Fruit fly (Drosophila melanogaster) whole organism, embryonic: Measurements from ENCODE around the gene Mlc2.

Experiments used
- C15 ChIP-seq: fragments of 200-800 bp; sonication (Bioruptor generic); IDR thresholded peaks from 3 replicates; pipeline ENCODE4 v1.3.6; 2022; ENCODE audit warnings: missing biosample characterization, missing genetic modification characterization
- CG11398 ChIP-seq: fragments of 200-800 bp; sonication (Bioruptor generic); optimal IDR thresholded peaks from 2 replicates; lab custom pipeline; 2016; ENCODE audit warnings: missing biosample characterization, missing genetic modification characterization
- CG12236 ChIP-seq: fragments of 200-800 bp; sonication (Bioruptor generic); optimal IDR thresholded peaks from 2 replicates; lab custom pipeline; 2016; ENCODE audit warnings: missing biosample characterization, missing genetic modification characterization
- CG14667 ChIP-seq: fragments of 200-800 bp; sonication (Bioruptor generic); IDR thresholded peaks from 2 replicates; pipeline ENCODE4 v1.3.6; 2022; ENCODE audit warnings: missing biosample characterization, missing genetic modification characterization
- CG15514 ChIP-seq: fragments of 200-800 bp; sonication (Bioruptor generic); optimal IDR thresholded peaks from 3 replicates; lab custom pipeline; 2017; ENCODE audit warnings: missing biosample characterization, missing genetic modification characterization, mild to moderate bottlenecking, moderate library complexity, missing genetic modification reagents
- CG16863 ChIP-seq: fragments of 200-800 bp; sonication (Bioruptor generic); optimal IDR thresholded peaks from 3 replicates; lab custom pipeline; 2016; ENCODE audit warnings: missing biosample characterization, missing genetic modification characterization
- CG18262 ChIP-seq: fragments of 200-800 bp; optimal IDR thresholded peaks from 3 replicates; lab custom pipeline; 2019; ENCODE audit warnings: missing biosample characterization, mild to moderate bottlenecking, missing genetic modification characterization, moderate library complexity
- CG2129 ChIP-seq: fragments of 200-800 bp; sonication (Bioruptor generic); IDR thresholded peaks from 2 replicates; pipeline ENCODE4 v1.3.6; 2022; ENCODE audit warnings: missing biosample characterization, missing genetic modification characterization; ENCODE audit not compliant: partially characterized antibody
- CG2889 ChIP-seq: fragments of 200-800 bp; sonication (Bioruptor generic); IDR thresholded peaks from 3 replicates; pipeline ENCODE4 v1.3.6; 2022; ENCODE audit warnings: missing biosample characterization, missing genetic modification characterization
- CG30403 ChIP-seq: fragments of 200-800 bp; sonication (Bioruptor generic); optimal IDR thresholded peaks from 3 replicates; lab custom pipeline; 2016; ENCODE audit warnings: missing biosample characterization, missing genetic modification characterization
- CG3838 ChIP-seq: fragments of 200-800 bp; sonication (Bioruptor generic); optimal IDR thresholded peaks from 3 replicates; lab custom pipeline; 2016; ENCODE audit warnings: missing biosample characterization, missing genetic modification characterization
- CG4820 ChIP-seq: fragments of 200-800 bp; sonication (Bioruptor generic); optimal IDR thresholded peaks from 3 replicates; lab custom pipeline; 2016; ENCODE audit warnings: missing biosample characterization, missing genetic modification characterization
- CG6272 ChIP-seq: fragments of 200-800 bp; sonication (Bioruptor generic); IDR thresholded peaks from 2 replicates; pipeline ENCODE4 v1.3.6; 2022; ENCODE audit warnings: missing biosample characterization, missing genetic modification characterization
- CG6654 ChIP-seq: fragments of 200-800 bp; sonication (Bioruptor generic); optimal IDR thresholded peaks from 2 replicates; lab custom pipeline; 2017; ENCODE audit warnings: missing biosample characterization, mild to moderate bottlenecking, missing genetic modification characterization
- CTCF ChIP-seq: fragments of 200-800 bp; sonication (Bioruptor generic); optimal IDR thresholded peaks from 2 replicates; lab custom pipeline; 2017; ENCODE audit warnings: missing biosample characterization, mild to moderate bottlenecking, missing genetic modification characterization, moderate library complexity
- D ChIP-seq, 2 experiments: fragments of 200-800 bp in 1 of 2; fragments of >200 bp in 1 of 2; sonication (Bioruptor generic) in 1 of 2; optimal IDR thresholded peaks; 2 replicates in 1 of 2; 3 replicates in 1 of 2; lab custom pipeline; 2017; ENCODE audit warnings: mild to moderate bottlenecking in 1 of 2, missing biosample characterization in 1 of 2, missing genetic modification characterization in 1 of 2, missing genetic modification reagents in 1 of 2
- Dip2 ChIP-seq: fragments of 200-800 bp; sonication (Bioruptor generic); IDR thresholded peaks from 2 replicates; pipeline ENCODE4 v1.3.6; 2022; ENCODE audit warnings: missing biosample characterization, missing genetic modification characterization
- Ets97D ChIP-seq: fragments of 200-800 bp; sonication (Bioruptor generic); optimal IDR thresholded peaks from 3 replicates; lab custom pipeline; 2016; ENCODE audit warnings: missing biosample characterization, missing genetic modification characterization
- Lhr ChIP-seq: fragments of 200-800 bp; sonication (Bioruptor generic); optimal IDR thresholded peaks from 3 replicates; lab custom pipeline; 2017; ENCODE audit warnings: mild to moderate bottlenecking, missing biosample characterization, missing genetic modification reagents, missing genetic modification characterization
- Myb ChIP-seq: fragments of 200-800 bp; sonication (Bioruptor generic); optimal IDR thresholded peaks from 2 replicates; lab custom pipeline; 2016; ENCODE audit warnings: missing biosample characterization, missing genetic modification characterization
- NFAT ChIP-seq: fragments of 200-800 bp; sonication (Bioruptor generic); IDR thresholded peaks from 2 replicates; pipeline ENCODE4 v1.3.6; 2022; ENCODE audit warnings: missing biosample characterization, missing genetic modification characterization
- Opbp ChIP-seq: fragments of 200-800 bp; sonication (Bioruptor generic); IDR thresholded peaks from 3 replicates; pipeline ENCODE4 v1.3.6; 2022; ENCODE audit warnings: missing biosample characterization, missing genetic modification characterization; ENCODE audit not compliant: partially characterized antibody
- Ravus ChIP-seq: fragments of 200-800 bp; sonication (Bioruptor generic); IDR thresholded peaks from 2 replicates; pipeline ENCODE4 v1.3.6; 2022; ENCODE audit warnings: missing biosample characterization, missing genetic modification characterization
- Sry-β ChIP-seq: fragments of 200-800 bp; sonication (Bioruptor generic); optimal IDR thresholded peaks from 2 replicates; lab custom pipeline; 2018; ENCODE audit warnings: missing biosample characterization, mild to moderate bottlenecking, missing genetic modification characterization, moderate library complexity
- Tbp ChIP-seq: fragments of >200 bp; optimal IDR thresholded peaks from 2 replicates; lab custom pipeline; 2018; ENCODE audit warnings: missing biosample characterization, missing genetic modification characterization
- Xrp1 ChIP-seq: fragments of 200-800 bp; sonication (Bioruptor generic); IDR thresholded peaks from 2 replicates; pipeline ENCODE4 v1.3.6; 2022; ENCODE audit warnings: missing biosample characterization, missing genetic modification characterization
- amos ChIP-seq: fragments of 200-800 bp; sonication (Bioruptor generic); IDR thresholded peaks from 2 replicates; pipeline ENCODE4 v1.3.6; 2022; ENCODE audit warnings: missing biosample characterization, missing genetic modification characterization; ENCODE audit not compliant: partially characterized antibody
- bab2 ChIP-seq: fragments of 200-800 bp; sonication (Bioruptor generic); optimal IDR thresholded peaks from 2 replicates; lab custom pipeline; 2016; ENCODE audit warnings: missing biosample characterization, missing genetic modification characterization
- cas ChIP-seq: fragments of 200-800 bp; sonication (Bioruptor generic); IDR thresholded peaks from 2 replicates; pipeline ENCODE4 v1.3.6; 2022; ENCODE audit warnings: missing biosample characterization, missing genetic modification characterization
- croc ChIP-seq: fragments of 200-800 bp; sonication (Bioruptor generic); conservative IDR thresholded peaks from 3 replicates; pipeline ENCODE4 v1.3.6; 2022; ENCODE audit warnings: missing biosample characterization, missing genetic modification characterization
- dati ChIP-seq: fragments of 200-800 bp; sonication (Bioruptor generic); IDR thresholded peaks from 2 replicates; pipeline ENCODE4 v1.3.6; 2022; ENCODE audit warnings: missing biosample characterization, missing genetic modification characterization
- fd64A ChIP-seq: fragments of 200-800 bp; sonication (Bioruptor generic); optimal IDR thresholded peaks from 3 replicates; lab custom pipeline; 2018; ENCODE audit warnings: missing biosample characterization, mild to moderate bottlenecking, missing genetic modification characterization
- gfzf ChIP-seq: fragments of 200-800 bp; sonication (Bioruptor generic); optimal IDR thresholded peaks from 2 replicates; lab custom pipeline; 2016; ENCODE audit warnings: missing biosample characterization, mild to moderate bottlenecking, missing genetic modification characterization, moderate library complexity
- hth ChIP-seq: fragments of >200 bp; optimal IDR thresholded peaks from 2 replicates; lab custom pipeline; 2017; ENCODE audit warnings: inconsistent platforms
- kay ChIP-seq: fragments of 200-800 bp; sonication (Bioruptor generic); optimal IDR thresholded peaks from 2 replicates; lab custom pipeline; 2016; ENCODE audit warnings: missing biosample characterization, missing genetic modification characterization
- lilli ChIP-seq: fragments of 200-800 bp; sonication (Bioruptor generic); optimal IDR thresholded peaks from 3 replicates; lab custom pipeline; 2016; ENCODE audit warnings: missing biosample characterization, missing genetic modification characterization
- lmd ChIP-seq: fragments of 200-800 bp; sonication (Bioruptor generic); IDR thresholded peaks from 2 replicates; pipeline ENCODE4 v1.3.6; 2022; ENCODE audit warnings: missing biosample characterization, missing genetic modification characterization
- mam ChIP-seq: fragments of 200-800 bp; sonication (Bioruptor generic); optimal IDR thresholded peaks from 3 replicates; lab custom pipeline; 2016; ENCODE audit warnings: missing biosample characterization, missing genetic modification characterization
- nerfin-2 ChIP-seq: fragments of 200-800 bp; sonication (Bioruptor generic); IDR thresholded peaks from 2 replicates; pipeline ENCODE4 v1.3.6; 2022; ENCODE audit warnings: missing biosample characterization, missing genetic modification characterization; ENCODE audit not compliant: partially characterized antibody
- otp ChIP-seq: fragments of 200-800 bp; sonication (Bioruptor generic); IDR thresholded peaks from 3 replicates; pipeline ENCODE4, ENCODE4 v1.3.6; 2022; ENCODE audit warnings: missing biosample characterization, missing genetic modification characterization
- peb ChIP-seq: fragments of 200-800 bp; sonication (Bioruptor generic); IDR thresholded peaks from 2 replicates; pipeline ENCODE4 v1.3.6; 2022; ENCODE audit warnings: missing biosample characterization, missing genetic modification characterization
- pfk ChIP-seq: fragments of 200-800 bp; sonication (Bioruptor generic); optimal IDR thresholded peaks from 2 replicates; lab custom pipeline; 2018; ENCODE audit warnings: missing biosample characterization, mild to moderate bottlenecking, missing genetic modification characterization, moderate library complexity
- pros ChIP-seq: fragments of 200-800 bp; sonication (Bioruptor generic); optimal IDR thresholded peaks from 3 replicates; lab custom pipeline; 2019; ENCODE audit warnings: missing biosample characterization, mild to moderate bottlenecking, missing genetic modification characterization, moderate library complexity
- rib ChIP-seq: fragments of 200-800 bp; sonication (Bioruptor generic); IDR thresholded peaks from 2 replicates; pipeline ENCODE4 v1.3.6; 2022; ENCODE audit warnings: missing biosample characterization, missing genetic modification characterization
- sc ChIP-seq, 3 experiments: fragments of >200 bp in 2 of 3; fragments of 200-800 bp in 1 of 3; sonication (Bioruptor generic) in 1 of 3; optimal IDR thresholded peaks; 2 replicates in 2 of 3; 3 replicates in 1 of 3; lab custom pipeline; 2017; ENCODE audit warnings: mild to moderate bottlenecking in 1 of 3, missing biosample characterization in 1 of 3, missing genetic modification characterization in 1 of 3, missing genetic modification reagents in 1 of 3
- stc ChIP-seq: fragments of 200-800 bp; sonication (Bioruptor generic); IDR thresholded peaks from 2 replicates; pipeline ENCODE4 v1.3.6; 2022; ENCODE audit warnings: missing biosample characterization, missing genetic modification characterization
- stwl ChIP-seq: fragments of 200-800 bp; sonication (Bioruptor generic); optimal IDR thresholded peaks from 3 replicates; lab custom pipeline; 2018; ENCODE audit warnings: missing biosample characterization, mild to moderate bottlenecking, missing genetic modification characterization, moderate library complexity
- trh ChIP-seq: fragments of 200-800 bp; sonication (Bioruptor generic); optimal IDR thresholded peaks from 2 replicates; lab custom pipeline; 2016; ENCODE audit warnings: missing biosample characterization, missing genetic modification characterization
- tup ChIP-seq: fragments of 200-800 bp; sonication (Bioruptor generic); optimal IDR thresholded peaks from 2 replicates; lab custom pipeline; 2016; ENCODE audit warnings: missing biosample characterization, mild to moderate bottlenecking, missing genetic modification characterization, moderate library complexity
- usp ChIP-seq: fragments of >200 bp; optimal IDR thresholded peaks from 2 replicates; lab custom pipeline; 2017; ENCODE audit warnings: missing biosample characterization, missing genetic modification characterization

The Mlc2 gene

DNA sequence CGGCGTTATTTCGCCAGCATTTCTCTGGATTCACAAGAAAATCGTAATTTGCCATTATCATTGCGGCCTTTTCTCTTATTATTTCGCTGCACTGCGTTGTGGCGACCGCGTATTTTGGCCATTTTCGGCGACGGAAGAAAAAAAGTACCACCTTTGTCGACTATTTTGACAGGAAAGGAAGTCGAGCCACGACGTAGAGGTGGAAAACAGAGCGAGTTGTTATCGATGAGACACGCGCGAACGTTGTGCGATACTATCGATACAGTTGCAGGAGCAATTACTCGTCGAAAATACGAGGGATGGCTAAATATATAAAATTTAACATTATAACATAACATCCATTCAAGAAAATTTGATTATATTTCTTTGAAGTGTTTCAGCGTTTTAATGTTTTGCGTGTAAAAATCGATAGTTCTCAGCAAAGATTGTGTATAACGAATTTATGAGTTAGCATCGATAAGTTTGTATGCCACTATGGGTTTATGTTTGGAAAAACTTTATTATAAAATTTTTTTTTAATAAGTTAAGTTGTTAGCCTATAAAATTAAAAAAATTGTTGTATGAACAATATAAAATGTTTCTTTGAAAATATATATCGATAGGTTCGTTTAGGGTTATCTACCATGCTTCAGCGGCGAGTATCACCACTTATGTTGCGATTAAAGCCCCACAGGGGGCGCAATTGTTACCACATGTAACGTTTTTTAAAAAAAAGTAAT, 34.6 kb upstream of the Mlc2 start, which contains the start of gene RpS7 (continued):
- TF ChIP-seq CG11398 (GFP tag; lab: Kevin White, UChicago) (peak; percentile 41), pfk (GFP tag; lab: Kevin White, UChicago) (peak; percentile 71), D (optimal IDR thresholded peaks at IDR 0.05; lab: Kevin White, UChicago) (no peak), D (GFP tag; optimal IDR thresholded peaks at IDR 0.05; lab: Kevin White, UChicago) (peak; percentile 46), CG30403 (GFP tag; lab: Kevin White, UChicago) (peak; percentile 61), rib (peak; percentile 66), Sry-β (peak; percentile 27), peb (GFP tag; lab: Robert Waterston, UW) (peak; percentile 62; the same call in 1 of the 2 replicates), lmd (GFP tag; lab: Robert Waterston, UW) (peak; percentile 55), amos (peak; percentile 96), CG2889 (GFP tag; lab: Robert Waterston, UW) (no peak), bab2 (GFP tag; lab: Kevin White, UChicago) (peak; percentile 23), CTCF (GFP tag; lab: Kevin White, UChicago) (peak; percentile 92), gfzf (peak; percentile 53), stwl (peak; percentile 55), fd64A (peak; percentile 79), dati (GFP tag; lab: Robert Waterston, UW) (no peak), cas (GFP tag; lab: Robert Waterston, UW) (no peak), CG18262 (peak; percentile 69), Opbp (GFP tag; lab: Robert Waterston, UW) (peak; percentile 95), nerfin-2 (peak; percentile 95), CG6272 (GFP tag; lab: Robert Waterston, UW) (peak; percentile 76), C15 (peak; percentile 53; the same call in 1 of the 3 replicates), croc (GFP tag; lab: Robert Waterston, UW) (peak; percentile 62; the same call in 2 of the 3 replicates), Myb (GFP tag; lab: Kevin White, UChicago) (peak; percentile 89), Ravus (GFP tag; lab: Robert Waterston, UW) (no peak), CG14667 (GFP tag; lab: Robert Waterston, UW) (no peak), trh (peak; percentile 6), Ets97D (GFP tag; lab: Kevin White, UChicago) (peak; percentile 98), pros (GFP tag; lab: Kevin White, UChicago) (peak; percentile 33), mam (GFP tag; lab: Kevin White, UChicago) (peak; percentile 25), kay (GFP tag; lab: Kevin White, UChicago) (no peak), hth (lab: Kevin White, UChicago) (no peak), Tbp (GFP tag; lab: Kevin White, UChicago) (no peak), CG6654 (GFP tag; lab: Kevin White, UChicago) (peak; percentile 39), CG15514 (GFP tag; lab: Kevin White, UChicago) (peak; percentile 73), usp (no peak), Xrp1 (GFP tag; lab: Robert Waterston, UW) (peak; percentile 29; the same call in 1 of the 2 replicates), Dip2 (GFP tag; lab: Robert Waterston, UW) (no peak), CG2129 (peak; percentile 96), sc (optimal IDR thresholded peaks at IDR 0.05; lab: Kevin White, UChicago) (no peak), sc (GFP tag; optimal IDR thresholded peaks at IDR 0.05; lab: Kevin White, UChicago) (peak; percentile 59), CG4820 (no peak), CG12236 (GFP tag; lab: Kevin White, UChicago) (no peak), tup (GFP tag; lab: Kevin White, UChicago) (no peak), CG3838 (GFP tag; lab: Kevin White, UChicago) (peak; percentile 1), NFAT (GFP tag; lab: Robert Waterston, UW) (peak; percentile 79; the same call in 1 of the 2 replicates), otp (GFP tag; lab: Robert Waterston, UW) (peak; percentile 83; the same call in 2 of the 3 replicates), CG16863 (GFP tag; lab: Kevin White, UChicago) (no peak), stc (GFP tag; lab: Robert Waterston, UW) (peak; percentile 76), lilli (GFP tag; lab: Kevin White, UChicago) (peak; percentile 47), Lhr (GFP tag; lab: Kevin White, UChicago) (peak; percentile 51)
